Fruit fly (Drosophila melanogaster): ENCODE results near the gene Tango2.

Tango2 gene

dm6 chrX:13626579-13626894 lies 9.7 kb downstream of the Tango2 start (continued):
- TF ChIP-seq salr (GFP tag; optimal IDR thresholded peaks at IDR 0.05): peak in 1 of 2 experiments; percentile 22

- TF ChIP-seq topi (GFP tag; optimal IDR thresholded peaks at IDR 0.05) (no peak), CG8632 (GFP tag; optimal IDR thresholded peaks at IDR 0.05) (no peak), esn (GFP tag; optimal IDR thresholded peaks at IDR 0.05) (no peak), salr (GFP tag; optimal IDR thresholded peaks at IDR 0.05) (no peak), CG10669 (GFP tag; optimal IDR thresholded peaks at IDR 0.05) (no peak), Sox102F (GFP tag; optimal IDR thresholded peaks at IDR 0.05) (no peak), Hr4 (GFP tag; optimal IDR thresholded peaks at IDR 0.05) (no peak), Lpt (GFP tag; optimal IDR thresholded peaks at IDR 0.05) (no peak)
These were observed 11.1 kb downstream of the Tango2 start for dm6 chrX:13627855-13628254.

DNA sequence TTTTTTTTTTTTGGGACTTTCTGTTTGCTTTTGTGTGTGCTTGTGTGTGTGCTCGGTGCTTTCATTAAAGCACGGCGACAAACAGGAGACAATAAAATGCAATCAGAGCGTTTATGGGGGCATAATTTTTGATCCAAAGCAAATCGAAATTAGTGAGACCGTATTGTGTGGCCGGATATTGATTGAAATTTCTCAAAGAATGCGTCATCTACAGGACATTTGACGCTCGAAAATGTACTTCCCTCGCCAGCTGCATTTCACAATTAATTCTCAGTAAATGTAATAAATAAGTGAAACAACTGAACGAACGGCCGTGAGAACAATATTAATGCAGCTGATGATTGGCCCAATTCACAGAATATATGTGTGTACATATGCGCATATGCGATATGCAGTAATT lies 12.6 kb downstream of the Tango2 start:
- TF ChIP-seq cyc (GFP tag; optimal IDR thresholded peaks at IDR 0.05): no peak
- TF ChIP-seq Eip78C (GFP tag): peak; percentile 63

DNA sequence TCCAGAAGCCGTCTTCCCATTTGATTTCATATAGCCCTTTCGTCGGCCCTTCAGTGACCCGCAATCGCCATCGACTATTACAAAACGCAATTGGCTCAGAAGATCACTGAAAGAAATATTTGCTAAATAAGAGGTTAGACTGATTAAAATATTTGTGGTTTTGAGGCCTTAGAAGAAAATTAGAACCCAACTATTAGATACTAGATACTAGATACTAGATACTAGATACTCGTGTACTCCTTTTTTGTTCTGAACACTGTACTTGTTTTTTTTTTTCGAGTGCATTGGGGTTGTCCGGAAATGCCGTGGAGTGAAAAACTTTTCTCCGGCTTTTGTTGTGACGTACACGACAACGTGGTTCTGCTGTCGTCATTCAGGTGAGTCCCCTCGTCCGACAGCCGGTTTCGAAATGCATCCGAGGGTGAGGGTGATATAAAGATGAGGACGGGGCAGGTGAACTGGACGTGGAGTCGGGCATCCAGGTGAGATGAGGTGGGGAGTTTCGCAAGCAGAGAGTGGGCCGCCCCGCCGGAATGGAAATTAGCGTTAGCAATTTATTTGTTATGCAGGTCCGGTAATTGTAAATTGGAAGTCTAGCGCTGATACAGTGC lies 13.6 kb downstream of the Tango2 start:
- TF ChIP-seq CG8119 (GFP tag; IDR thresholded peaks at IDR 0.05) (0 out of 3 replicates have a peak, but pooled peaks have one; percentile 31), dsx (GFP tag; optimal IDR thresholded peaks at IDR 0.05; ENCODE audit: poor library complexity, severe bottlenecking) (no peak), CG11902 (GFP tag; optimal IDR thresholded peaks at IDR 0.05) (no peak), fd85E (GFP tag; optimal IDR thresholded peaks at IDR 0.05) (no peak), Ets21C (GFP tag; optimal IDR thresholded peaks at IDR 0.05) (peak; percentile 36), Eip93F (GFP tag; optimal IDR thresholded peaks at IDR 0.05) (no peak), Hr38 (GFP tag; optimal IDR thresholded peaks at IDR 0.05) (no peak), eg (GFP tag; IDR thresholded peaks at IDR 0.05) (peak; percentile 52), esn (GFP tag; optimal IDR thresholded peaks at IDR 0.05) (peak; percentile 66), achi (GFP tag; optimal IDR thresholded peaks at IDR 0.05) (peak; percentile 47), CG6792 (GFP tag; optimal IDR thresholded peaks at IDR 0.05) (peak; percentile 52), CG3032 (tag; optimal IDR thresholded peaks at IDR 0.05) (no peak), pdm3 (GFP tag; optimal IDR thresholded peaks at IDR 0.05) (peak; percentile 54), CG16779 (tag; optimal IDR thresholded peaks at IDR 0.05) (no peak), CG6808 (GFP tag; optimal IDR thresholded peaks at IDR 0.05) (no peak), CG8319 (GFP tag; optimal IDR thresholded peaks at IDR 0.05) (peak; percentile 17), Gug (GFP tag; IDR thresholded peaks at IDR 0.05) (no peak), CG31627 (GFP tag; optimal IDR thresholded peaks at IDR 0.05) (peak; percentile 62), Lpt (GFP tag; optimal IDR thresholded peaks at IDR 0.05) (no peak), CG9139 (GFP tag; optimal IDR thresholded peaks at IDR 0.05) (no peak), spab (GFP tag; optimal IDR thresholded peaks at IDR 0.05) (no peak), Blimp-1 (GFP tag; optimal IDR thresholded peaks at IDR 0.05) (no peak), CG10631 (GFP tag; optimal IDR thresholded peaks at IDR 0.05) (peak; percentile 21), CG4318 (GFP tag; optimal IDR thresholded peaks at IDR 0.05) (no peak), topi (GFP tag; optimal IDR thresholded peaks at IDR 0.05) (peak; percentile 65), CG7368 (GFP tag; optimal IDR thresholded peaks at IDR 0.05) (no peak), Hr39 (GFP tag; optimal IDR thresholded peaks at IDR 0.05) (peak; percentile 65), fkh (GFP tag; optimal IDR thresholded peaks at IDR 0.05) (no peak), Eip75B (GFP tag; optimal IDR thresholded peaks at IDR 0.05) (peak; percentile 36), Met (GFP tag; optimal IDR thresholded peaks at IDR 0.05) (peak; percentile 51), Sox14 (GFP tag; optimal IDR thresholded peaks at IDR 0.05) (peak; percentile 30), CG11294 (GFP tag; IDR thresholded peaks at IDR 0.05) (no peak), lz (GFP tag; optimal IDR thresholded peaks at IDR 0.05) (peak; percentile 62), Hr4 (GFP tag; optimal IDR thresholded peaks at IDR 0.05) (peak; percentile 28), Sox102F (GFP tag; optimal IDR thresholded peaks at IDR 0.05) (peak; percentile 40), Sox15 (GFP tag; optimal IDR thresholded peaks at IDR 0.05) (peak; percentile 8), acj6 (GFP tag; optimal IDR thresholded peaks at IDR 0.05) (peak; percentile 31), CG3919 (GFP tag; optimal IDR thresholded peaks at IDR 0.05) (peak; percentile 46), salr (GFP tag; optimal IDR thresholded peaks at IDR 0.05) (no peak), dac (GFP tag; optimal IDR thresholded peaks at IDR 0.05) (no peak), CG10669 (GFP tag; optimal IDR thresholded peaks at IDR 0.05) (no peak), CG34406 (GFP tag; optimal IDR thresholded peaks at IDR 0.05) (peak; percentile 41), Eip78C (GFP tag) (peak; percentile 78)
